Worm (Caenorhabditis elegans) whole organism, late embryonic: ENCODE measurements around the gene Y6G8.14.

Experiments
- F13H6.1 ChIP-seq: sonication (generic microtip); optimal IDR thresholded peaks from 2 replicates; lab custom pipeline; 2016; ENCODE audit warnings: missing genetic modification characterization, missing compliant biosample characterization
- K02D7.2 ChIP-seq: sonication (generic microtip); optimal IDR thresholded peaks from 2 replicates; lab custom pipeline; 2017; ENCODE audit warnings: mild to moderate bottlenecking, missing genetic modification characterization, missing compliant biosample characterization
- T23F11.4 ChIP-seq: fragments of 200-800 bp; sonication (Bioruptor generic); optimal IDR thresholded peaks from 2 replicates; lab custom pipeline; 2018; ENCODE audit warnings: mild to moderate bottlenecking, missing genetic modification characterization, missing compliant biosample characterization
- ahr-1 ChIP-seq: sonication (generic microtip); optimal IDR thresholded peaks from 2 replicates; lab custom pipeline; 2016; ENCODE audit warnings: missing genetic modification characterization, missing compliant biosample characterization
- ama-1 ChIP-seq: fragments of 150-350 bp; optimal IDR thresholded peaks from 2 replicates; lab custom pipeline; 2014
- ceh-14 ChIP-seq: sonication (generic microtip); optimal IDR thresholded peaks from 2 replicates; lab custom pipeline; 2016; ENCODE audit warnings: missing genotype, missing genetic modification characterization, missing compliant biosample characterization
- ceh-2 ChIP-seq: sonication (generic microtip); optimal IDR thresholded peaks from 2 replicates; lab custom pipeline; 2016; ENCODE audit warnings: missing genotype, missing genetic modification characterization, missing compliant biosample characterization
- ceh-22 ChIP-seq: sonication (generic microtip); optimal IDR thresholded peaks from 2 replicates; lab custom pipeline; 2017; ENCODE audit warnings: missing biosample characterization, missing genetic modification characterization
- ceh-24 ChIP-seq: sonication (generic microtip); optimal IDR thresholded peaks from 2 replicates; lab custom pipeline; 2016; ENCODE audit warnings: mild to moderate bottlenecking, missing genetic modification characterization, missing compliant biosample characterization
- ceh-30 ChIP-seq: fragments of 150-350 bp; optimal IDR thresholded peaks from 2 replicates; lab custom pipeline; 2014; ENCODE audit warnings: missing biosample characterization, missing genetic modification characterization
- ceh-34 ChIP-seq: sonication (generic microtip); optimal IDR thresholded peaks from 2 replicates; lab custom pipeline; 2016; ENCODE audit warnings: mild to moderate bottlenecking, missing genetic modification characterization, missing compliant biosample characterization
- ceh-6 ChIP-seq: fragments of 200-800 bp; sonication (Bioruptor generic); optimal IDR thresholded peaks from 2 replicates; lab custom pipeline; 2018; ENCODE audit warnings: mild to moderate bottlenecking, missing genetic modification characterization, missing compliant biosample characterization
- ceh-9 ChIP-seq: sonication (generic microtip); optimal IDR thresholded peaks from 2 replicates; lab custom pipeline; 2016; ENCODE audit warnings: mild to moderate bottlenecking, missing genetic modification characterization, inconsistent platforms, missing compliant biosample characterization
- che-1 ChIP-seq: sonication (generic microtip); optimal IDR thresholded peaks from 2 replicates; lab custom pipeline; 2016; ENCODE audit warnings: mild to moderate bottlenecking, missing genetic modification characterization, missing compliant biosample characterization
- elt-2 ChIP-seq: sonication (generic microtip); optimal IDR thresholded peaks from 2 replicates; lab custom pipeline; 2016; ENCODE audit warnings: missing genetic modification reagents, missing genetic modification characterization, missing compliant biosample characterization
- elt-4 ChIP-seq: sonication (generic microtip); optimal IDR thresholded peaks from 2 replicates; lab custom pipeline; 2016; ENCODE audit warnings: missing genetic modification characterization, missing compliant biosample characterization
- fax-1 ChIP-seq: sonication (generic microtip); optimal IDR thresholded peaks from 2 replicates; lab custom pipeline; 2016; ENCODE audit warnings: missing genotype, missing genetic modification characterization, missing compliant biosample characterization
- fkh-6 ChIP-seq: sonication (generic microtip); optimal IDR thresholded peaks from 2 replicates; lab custom pipeline; 2016; ENCODE audit warnings: missing genetic modification characterization, missing compliant biosample characterization
- hlh-8 ChIP-seq: sonication (generic microtip); optimal IDR thresholded peaks from 2 replicates; lab custom pipeline; 2016; ENCODE audit warnings: missing genotype, missing genetic modification characterization, missing compliant biosample characterization
- lim-6 ChIP-seq: sonication (generic microtip); optimal IDR thresholded peaks from 2 replicates; lab custom pipeline; 2016; ENCODE audit warnings: missing genetic modification characterization, missing compliant biosample characterization
- madf-2 ChIP-seq: sonication (generic microtip); optimal IDR thresholded peaks from 2 replicates; lab custom pipeline; 2017; ENCODE audit warnings: missing genetic modification characterization, missing compliant biosample characterization
- mec-3 ChIP-seq: sonication (generic microtip); optimal IDR thresholded peaks from 2 replicates; lab custom pipeline; 2016; ENCODE audit warnings: borderline replicate concordance, missing genetic modification characterization, missing compliant biosample characterization
- nhr-11 ChIP-seq: fragments of 150-350 bp; optimal IDR thresholded peaks from 2 replicates; lab custom pipeline; 2014; ENCODE audit warnings: missing biosample characterization, missing genetic modification characterization
- npax-4 ChIP-seq: sonication (generic microtip); optimal IDR thresholded peaks from 2 replicates; lab custom pipeline; 2016; ENCODE audit warnings: missing genetic modification characterization, missing compliant biosample characterization
- odd-2 ChIP-seq: sonication (generic microtip); optimal IDR thresholded peaks from 2 replicates; lab custom pipeline; 2017; ENCODE audit warnings: antibody characterized with exemption, mild to moderate bottlenecking, missing genetic modification characterization, missing compliant biosample characterization
- pag-3 ChIP-seq: sonication (generic microtip); optimal IDR thresholded peaks from 2 replicates; lab custom pipeline; 2016; ENCODE audit warnings: missing compliant biosample characterization, missing genetic modification characterization, borderline replicate concordance
- pat-9 ChIP-seq: fragments of 200-800 bp; sonication (Bioruptor generic); optimal IDR thresholded peaks from 2 replicates; lab custom pipeline; 2018; ENCODE audit warnings: mild to moderate bottlenecking, missing genetic modification characterization, moderate library complexity, missing compliant biosample characterization
- ref-2 ChIP-seq: sonication (generic microtip); optimal IDR thresholded peaks from 2 replicates; lab custom pipeline; 2016; ENCODE audit warnings: missing genetic modification characterization, missing compliant biosample characterization
- sdc-2 ChIP-seq: sonication (generic microtip); optimal IDR thresholded peaks from 2 replicates; lab custom pipeline; 2016; ENCODE audit warnings: missing genotype, missing genetic modification characterization, missing compliant biosample characterization
- sox-4 ChIP-seq: sonication (generic microtip); optimal IDR thresholded peaks from 2 replicates; lab custom pipeline; 2017; ENCODE audit warnings: mild to moderate bottlenecking, missing genetic modification characterization, inconsistent platforms, missing compliant biosample characterization
- tbx-2 ChIP-seq: sonication (generic microtip); optimal IDR thresholded peaks from 2 replicates; lab custom pipeline; 2016; ENCODE audit warnings: missing genetic modification characterization, missing compliant biosample characterization
- tbx-7 ChIP-seq: sonication (generic microtip); optimal IDR thresholded peaks from 2 replicates; lab custom pipeline; 2016; ENCODE audit warnings: missing genotype, missing genetic modification characterization, missing compliant biosample characterization
- ttx-3 ChIP-seq: sonication (generic microtip); optimal IDR thresholded peaks from 2 replicates; lab custom pipeline; 2016; ENCODE audit warnings: missing genetic modification reagents, missing genetic modification characterization, missing compliant biosample characterization
- unc-3 ChIP-seq, 2 experiments: fragments of 200-800 bp in 1 of 2; sonication (Bioruptor generic) in 1 of 2; sonication (generic microtip) in 1 of 2; conservative IDR thresholded peaks in 1 of 2; optimal IDR thresholded peaks in 1 of 2; 2 replicates each; pipeline versions ENCODE4 v1.3.6 to Lab custom; 2016 to 2022; ENCODE audit warnings: missing compliant biosample characterization in 2 of 2, missing genetic modification characterization in 2 of 2, missing genetic modification reagents in 1 of 2
- unc-55 ChIP-seq: sonication (generic microtip); optimal IDR thresholded peaks from 2 replicates; lab custom pipeline; 2017; ENCODE audit warnings: missing biosample characterization, missing genetic modification reagents, missing genetic modification characterization
- unc-86 ChIP-seq: sonication (generic microtip); optimal IDR thresholded peaks from 2 replicates; lab custom pipeline; 2016; ENCODE audit warnings: missing genetic modification characterization, missing compliant biosample characterization
- zip-5 ChIP-seq: sonication (generic microtip); optimal IDR thresholded peaks from 2 replicates; lab custom pipeline; 2016; ENCODE audit warnings: missing genetic modification characterization, missing compliant biosample characterization
- ztf-16 ChIP-seq: sonication (generic microtip); optimal IDR thresholded peaks from 2 replicates; lab custom pipeline; 2017; ENCODE audit warnings: missing genetic modification characterization, missing compliant biosample characterization

Y6G8.14 gene

ce11 chrV:17623230-17623629 lies 9.1 kb upstream of the Y6G8.14 start, which contains the start of gene F57G4.1:
F57G4.1 (plus strand) TSS chrV:17623530.
- no peak for TF ChIP-seq ttx-3 (tag; lab: Kevin White, UChicago)
- TF ChIP-seq F13H6.1 (tag; lab: Kevin White, UChicago), result no peak
- no peak for TF ChIP-seq ceh-24 (tag; lab: Kevin White, UChicago)
- no peak for TF ChIP-seq unc-86
- no peak for TF ChIP-seq tbx-7 (tag; lab: Kevin White, UChicago)
- TF ChIP-seq ceh-9 (tag; lab: Kevin White, UChicago), result no peak
- no peak for TF ChIP-seq hlh-8
- TF ChIP-seq sox-4 (tag; lab: Kevin White, UChicago), result no peak
- no peak for TF ChIP-seq ceh-22 (tag; lab: Kevin White, UChicago)
- TF ChIP-seq npax-4 (tag; lab: Kevin White, UChicago), result no peak

- TF ChIP-seq unc-3 (GFP tag; conservative IDR thresholded peaks at IDR 0.05; lab: Robert Waterston, UW), result no peak
- no peak for TF ChIP-seq unc-3 (tag; optimal IDR thresholded peaks at IDR 0.05; lab: Kevin White, UChicago)
- no peak for TF ChIP-seq ahr-1 (tag; lab: Kevin White, UChicago)
- no peak for TF ChIP-seq pag-3 (tag; lab: Kevin White, UChicago)
- no peak for TF ChIP-seq elt-4 (tag; lab: Kevin White, UChicago)
- TF ChIP-seq che-1 (tag; lab: Kevin White, UChicago), result no peak
- no peak for TF ChIP-seq ttx-3 (tag; lab: Kevin White, UChicago)
- TF ChIP-seq ztf-16, result no peak
- no peak for TF ChIP-seq ceh-30
- no peak for TF ChIP-seq ceh-24 (tag; lab: Kevin White, UChicago)
- TF ChIP-seq elt-2, result no peak
- TF ChIP-seq nhr-11 (tag; lab: Kevin White, UChicago), result no peak
- no peak for TF ChIP-seq odd-2
- no peak for TF ChIP-seq ceh-2 (tag; lab: Kevin White, UChicago)
- no peak for TF ChIP-seq lim-6 (tag; lab: Kevin White, UChicago)
- TF ChIP-seq unc-86, result no peak
- no peak for TF ChIP-seq hlh-8
- TF ChIP-seq ceh-6 (GFP tag; lab: Kevin White, UChicago), result no peak
- no peak for TF ChIP-seq ama-1
Measured at ce11 chrV:17620266-17620665, 6.1 kb upstream of the Y6G8.14 start, which contains the start of gene Y6G8.8. Y6G8.8 (plus strand) TSS chrV:17620566.

- TF ChIP-seq zip-5 (no peak), tbx-2 (tag; lab: Kevin White, UChicago) (no peak), elt-2 (peak; percentile 14), fax-1 (tag; lab: Kevin White, UChicago) (no peak)
Measured at ce11 chrV:17616807-17617206, 2.7 kb upstream of the Y6G8.14 start, which contains the start of gene Y6G8.6. Y6G8.6 (minus strand) TSS chrV:17616904.

ce11 chrV:17615609-17616008 lies 1.5 kb upstream of the Y6G8.14 start, which contains the start of gene Y6G8.5:
Y6G8.5 (minus strand) TSS chrV:17615709.
- no peak for TF ChIP-seq sdc-2 (tag; lab: Kevin White, UChicago)
- no peak for TF ChIP-seq fax-1 (tag; lab: Kevin White, UChicago)
- no peak for TF ChIP-seq ceh-14 (tag; lab: Kevin White, UChicago)
- TF ChIP-seq lim-6 (tag; lab: Kevin White, UChicago), result no peak
- TF ChIP-seq unc-55 (GFP tag; lab: Kevin White, UChicago), result no peak
- TF ChIP-seq F13H6.1 (tag; lab: Kevin White, UChicago), result no peak
- TF ChIP-seq unc-3 (GFP tag; conservative IDR thresholded peaks at IDR 0.05; lab: Robert Waterston, UW), result no peak
- no peak for TF ChIP-seq unc-3 (tag; optimal IDR thresholded peaks at IDR 0.05; lab: Kevin White, UChicago)
- TF ChIP-seq pat-9 (tag; lab: Kevin White, UChicago), result no peak
- no peak for TF ChIP-seq T23F11.4 (GFP tag; lab: Kevin White, UChicago)
- no peak for TF ChIP-seq che-1 (tag; lab: Kevin White, UChicago)
- no peak for TF ChIP-seq ref-2 (tag; lab: Kevin White, UChicago)
- TF ChIP-seq fkh-6 (tag; lab: Kevin White, UChicago), result no peak
- no peak for TF ChIP-seq ceh-30
- no peak for TF ChIP-seq K02D7.2 (tag; lab: Kevin White, UChicago)
- TF ChIP-seq madf-2 (tag; lab: Kevin White, UChicago), result no peak
- TF ChIP-seq ama-1, result no peak
- TF ChIP-seq pag-3 (tag; lab: Kevin White, UChicago), result no peak
- TF ChIP-seq sox-4 (tag; lab: Kevin White, UChicago), result no peak
- TF ChIP-seq ceh-34, result no peak
- TF ChIP-seq mec-3 (tag; lab: Kevin White, UChicago), result no peak
